Worm (Caenorhabditis elegans): ENCODE data around the gene klp-11.
A peak's percentile ranks its signal among the peaks of the same experiment; 100 is the strongest.

klp-11 gene

DNA sequence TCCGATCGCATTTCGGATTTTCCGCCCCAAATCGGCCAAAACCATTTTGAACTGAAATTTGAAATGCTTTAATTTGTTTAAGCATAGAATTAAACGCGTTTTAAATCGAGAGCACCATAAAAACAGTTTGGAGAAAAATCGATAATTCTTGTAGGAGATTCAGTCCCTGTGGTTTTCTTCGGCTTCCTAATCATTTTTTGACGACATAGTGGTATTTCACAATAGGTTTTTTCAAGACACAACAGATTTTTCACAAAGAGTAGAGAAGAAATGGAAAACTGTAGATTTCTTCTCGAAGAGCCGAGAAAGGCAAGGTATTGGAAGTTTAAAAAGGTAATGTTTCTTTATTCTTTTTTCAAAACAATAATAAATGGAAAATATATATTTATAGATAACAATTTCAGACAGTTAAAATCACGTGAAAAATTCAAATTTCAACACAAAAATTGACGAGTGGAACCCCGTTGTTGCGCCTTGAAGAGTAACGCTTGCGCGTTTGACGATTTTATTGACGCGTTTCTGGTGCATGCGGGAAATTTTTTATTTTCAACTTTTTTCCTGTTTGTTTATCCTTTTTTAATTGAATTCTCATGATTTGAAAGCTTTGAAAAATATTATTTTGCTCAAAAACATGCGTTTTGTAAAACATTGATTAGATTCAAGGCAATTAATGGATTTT, 18.1 kb downstream of the klp-11 start, which contains the start of gene F21D5.7 (continued):
- TF ChIP-seq cnd-1 (tag; optimal IDR thresholded peaks at IDR 0.05) (no peak), nhr-12 (tag; optimal IDR thresholded peaks at IDR 0.05) (no peak), ham-2 (GFP tag; optimal IDR thresholded peaks at IDR 0.05) (no peak), mls-2 (tag; optimal IDR thresholded peaks at IDR 0.05) (no peak), ceh-39 (tag; optimal IDR thresholded peaks at IDR 0.05) (no peak), mep-1 (tag; optimal IDR thresholded peaks at IDR 0.05) (peak; percentile 49), ztf-11 (tag; optimal IDR thresholded peaks at IDR 0.05) (no peak), bed-3 (GFP tag; optimal IDR thresholded peaks at IDR 0.05) (no peak)

DNA sequence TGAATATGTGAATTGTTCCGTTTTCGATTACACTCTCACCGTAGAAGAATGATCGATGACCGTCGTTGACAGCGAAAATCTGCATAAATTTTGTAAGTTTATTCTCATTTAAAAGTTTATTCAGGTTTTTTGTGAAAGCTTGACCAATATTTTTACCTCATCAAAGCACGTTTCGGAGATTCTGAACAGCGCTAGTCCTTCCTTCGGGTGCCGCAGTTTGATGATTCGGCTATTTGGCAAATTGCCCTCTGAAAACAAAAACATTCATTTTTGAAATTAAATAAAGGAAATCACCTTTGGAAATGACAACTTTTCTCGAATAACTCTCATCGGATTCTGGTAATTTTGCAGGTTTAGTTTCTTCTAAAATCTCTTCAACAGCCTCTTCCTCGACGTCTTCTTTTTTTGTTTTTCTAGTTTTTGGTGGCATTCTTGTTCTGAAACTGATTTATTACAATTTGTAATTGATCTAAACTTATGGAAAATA, 20.9 kb downstream of the klp-11 start, which contains the start of gene F21D5.6:
F21D5.6 (minus strand) TSS at position 437 of the 487 bp plus-strand sequence.
- no peak for TF ChIP-seq nhr-2 (tag; optimal IDR thresholded peaks at IDR 0.05)
- TF ChIP-seq ceh-43 (GFP tag; optimal IDR thresholded peaks at IDR 0.05), result no peak
- no peak for TF ChIP-seq hlh-1 (tag; optimal IDR thresholded peaks at IDR 0.05)
- no peak for TF ChIP-seq elt-1 (tag; optimal IDR thresholded peaks at IDR 0.05; ENCODE audit: borderline replicate concordance, insufficient read depth)
- no peak for TF ChIP-seq unc-39 (tag; optimal IDR thresholded peaks at IDR 0.05)
- TF ChIP-seq bed-3 (GFP tag; optimal IDR thresholded peaks at IDR 0.05), result no peak
- TF ChIP-seq zip-8 (tag; optimal IDR thresholded peaks at IDR 0.05), result no peak
- no peak for TF ChIP-seq blmp-1 (tag; optimal IDR thresholded peaks at IDR 0.05)
- no peak for TF ChIP-seq ztf-11 (tag; optimal IDR thresholded peaks at IDR 0.05)
- TF ChIP-seq cnd-1 (tag; optimal IDR thresholded peaks at IDR 0.05), result no peak
- no peak for TF ChIP-seq mab-5 (tag; optimal IDR thresholded peaks at IDR 0.05)
- no peak for TF ChIP-seq ces-1 (GFP tag; optimal IDR thresholded peaks at IDR 0.05)
- TF ChIP-seq ceh-83 (GFP tag; optimal IDR thresholded peaks at IDR 0.05), result no peak
- TF ChIP-seq nhr-28 (tag; optimal IDR thresholded peaks at IDR 0.05), result no peak
- TF ChIP-seq ham-2 (GFP tag; optimal IDR thresholded peaks at IDR 0.05), result no peak
- no peak for TF ChIP-seq nhr-12 (tag; optimal IDR thresholded peaks at IDR 0.05)
- no peak for TF ChIP-seq sptf-1 (tag; optimal IDR thresholded peaks at IDR 0.05)
- TF ChIP-seq drap-1 (GFP tag; optimal IDR thresholded peaks at IDR 0.05), result no peak
- TF ChIP-seq unc-62 (GFP tag; optimal IDR thresholded peaks at IDR 0.05), result no peak
- TF ChIP-seq mep-1 (tag; optimal IDR thresholded peaks at IDR 0.05), result no peak

DNA sequence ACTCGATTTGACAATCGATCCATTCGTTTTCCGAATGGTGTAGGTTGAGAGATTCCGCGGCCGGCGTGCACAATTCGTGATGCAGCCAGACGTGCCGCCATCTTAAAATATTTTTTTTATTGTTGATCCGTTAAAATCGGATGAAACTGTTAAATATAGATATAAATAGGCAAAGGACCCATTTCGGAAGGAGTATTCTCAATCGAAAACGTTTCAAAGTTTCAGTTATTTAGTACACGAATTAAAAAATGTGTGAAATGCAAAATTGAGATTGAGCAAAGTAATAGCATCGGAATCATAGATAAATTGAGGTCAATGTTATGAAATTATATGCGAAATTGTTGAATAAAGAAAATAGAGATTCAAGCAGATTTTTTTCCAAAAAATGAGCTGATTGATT, 21.9 kb downstream of the klp-11 start, which contains the start of gene mrps-33:
mrps-33 (minus strand) TSS at position 101 of the 400 bp plus-strand sequence.
- TF ChIP-seq mep-1 (tag; optimal IDR thresholded peaks at IDR 0.05), result no peak
- TF ChIP-seq lsy-2 (tag; optimal IDR thresholded peaks at IDR 0.05), result no peak
- TF ChIP-seq lin-13 (tag; optimal IDR thresholded peaks at IDR 0.05), result no peak
- no peak for TF ChIP-seq sem-2 (GFP tag; optimal IDR thresholded peaks at IDR 0.05)
- TF ChIP-seq elt-1 (tag; optimal IDR thresholded peaks at IDR 0.05; ENCODE audit: borderline replicate concordance, insufficient read depth), result no peak

DNA sequence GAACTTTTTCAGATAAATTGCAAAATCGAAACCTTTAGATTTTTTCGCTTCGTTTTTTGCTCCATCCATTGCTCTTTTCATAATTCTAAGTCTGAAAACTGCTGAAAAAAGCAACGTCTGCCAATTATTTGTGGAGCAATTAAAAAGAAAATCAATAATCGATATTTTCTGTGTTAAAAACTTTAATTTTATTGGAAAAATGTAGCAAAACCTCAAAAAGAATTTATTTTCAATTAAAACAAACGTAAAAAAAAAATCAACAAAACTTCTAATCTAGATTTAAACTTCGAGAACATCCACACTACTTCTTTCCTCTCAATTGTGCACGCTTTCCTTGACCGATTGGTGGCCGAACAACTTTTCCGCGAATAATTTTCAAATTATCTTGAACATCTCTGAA, 22.6 kb downstream of the klp-11 start, which contains the start of gene F21D5.5:
F21D5.5 (minus strand) TSS at position 101 of the 400 bp plus-strand sequence.
- TF ChIP-seq ceh-43 (GFP tag; optimal IDR thresholded peaks at IDR 0.05), result no peak
- TF ChIP-seq mls-2 (tag; optimal IDR thresholded peaks at IDR 0.05), result no peak
- no peak for TF ChIP-seq nhr-237 (tag; optimal IDR thresholded peaks at IDR 0.05)
- no peak for TF ChIP-seq sem-2 (GFP tag; optimal IDR thresholded peaks at IDR 0.05)
- TF ChIP-seq flh-1 (GFP tag; optimal IDR thresholded peaks at IDR 0.05), result no peak
- no peak for TF ChIP-seq blmp-1 (tag; optimal IDR thresholded peaks at IDR 0.05)
- no peak for TF ChIP-seq ztf-11 (tag; optimal IDR thresholded peaks at IDR 0.05)
- TF ChIP-seq cnd-1 (tag; optimal IDR thresholded peaks at IDR 0.05), result no peak
- no peak for TF ChIP-seq bed-3 (GFP tag; optimal IDR thresholded peaks at IDR 0.05)
- TF ChIP-seq nhr-28 (tag; optimal IDR thresholded peaks at IDR 0.05), result no peak
- TF ChIP-seq lin-13 (tag; optimal IDR thresholded peaks at IDR 0.05), result no peak
- TF ChIP-seq unc-120 (tag; optimal IDR thresholded peaks at IDR 0.05; ENCODE audit: poor library complexity, severe bottlenecking), result no peak
- TF ChIP-seq tbx-8 (GFP tag; optimal IDR thresholded peaks at IDR 0.05), result no peak
- no peak for TF ChIP-seq snpc-4 (tag; optimal IDR thresholded peaks at IDR 0.05)
- TF ChIP-seq zip-8 (tag; optimal IDR thresholded peaks at IDR 0.05), result no peak
- no peak for TF ChIP-seq M03D4.4 (tag; optimal IDR thresholded peaks at IDR 0.05)
- TF ChIP-seq mab-5 (tag; optimal IDR thresholded peaks at IDR 0.05), result no peak
- no peak for TF ChIP-seq ham-2 (GFP tag; optimal IDR thresholded peaks at IDR 0.05)
- no peak for TF ChIP-seq nhr-76 (tag; optimal IDR thresholded peaks at IDR 0.05)
- no peak for TF ChIP-seq ceh-39 (tag; optimal IDR thresholded peaks at IDR 0.05)

Measured in whole organism, mixed stage, embryonic.